Fruit fly (Drosophila melanogaster): ENCODE data around the gene axed.

Gene axed

dm6 chr3L:6612637-6613036 lies 3.5 kb downstream of the axed start (continued):
- TF ChIP-seq usp (GFP tag; optimal IDR thresholded peaks at IDR 0.05) (no peak), lab (GFP tag; optimal IDR thresholded peaks at IDR 0.05) (peak; percentile 69), HHEX (GFP tag; optimal IDR thresholded peaks at IDR 0.05) (peak; percentile 50), prd (optimal IDR thresholded peaks at IDR 0.05) (no peak), prd (GFP tag; IDR thresholded peaks at IDR 0.05) (peak; percentile 27; the same call in 1 of the 3 replicates), exex (tag; optimal IDR thresholded peaks at IDR 0.05) (no peak), CG13123 (GFP tag; optimal IDR thresholded peaks at IDR 0.05) (no peak), Oli (tag; optimal IDR thresholded peaks at IDR 0.05) (no peak), Awh (GFP tag; IDR thresholded peaks at IDR 0.05) (0 out of 2 replicates have a peak, but pooled peaks have one; percentile 28), CG17186 (GFP tag; optimal IDR thresholded peaks at IDR 0.05) (no peak), gsb-n (tag; optimal IDR thresholded peaks at IDR 0.05) (no peak), CG1233 (GFP tag; optimal IDR thresholded peaks at IDR 0.05) (peak; percentile 17), kay (GFP tag; optimal IDR thresholded peaks at IDR 0.05) (no peak), MTF-1 (GFP tag; optimal IDR thresholded peaks at IDR 0.05; ENCODE audit: borderline replicate concordance) (peak; percentile 46), unc-4 (GFP tag; IDR thresholded peaks at IDR 0.05; ENCODE audit: partially characterized antibody) (no peak), seq (GFP tag; IDR thresholded peaks at IDR 0.05) (peak; percentile 37; the same call in 1 of the 2 replicates), Ptx1 (GFP tag; IDR thresholded peaks at IDR 0.05) (no peak), bab2 (GFP tag; optimal IDR thresholded peaks at IDR 0.05) (peak; percentile 18), Dfd (GFP tag; optimal IDR thresholded peaks at IDR 0.05) (no peak), NfI (GFP tag; optimal IDR thresholded peaks at IDR 0.05) (no peak), CG5180 (GFP tag; optimal IDR thresholded peaks at IDR 0.05) (peak; percentile 0), nau (GFP tag; optimal IDR thresholded peaks at IDR 0.05) (peak; percentile 45), Mrtf (GFP tag; IDR thresholded peaks at IDR 0.05) (no peak), Camta (GFP tag; optimal IDR thresholded peaks at IDR 0.05) (no peak), Spps (tag; optimal IDR thresholded peaks at IDR 0.05) (no peak), Sox102F (GFP tag; optimal IDR thresholded peaks at IDR 0.05) (peak; percentile 24), yki (optimal IDR thresholded peaks at IDR 0.05) (no peak), odd (GFP tag; optimal IDR thresholded peaks at IDR 0.05) (peak; percentile 33), ab (GFP tag; optimal IDR thresholded peaks at IDR 0.05) (no peak), maf-S (GFP tag; optimal IDR thresholded peaks at IDR 0.05) (no peak), dysf (GFP tag; IDR thresholded peaks at IDR 0.05) (peak; percentile 54; the same call in 1 of the 3 replicates), CG16779 (GFP tag; IDR thresholded peaks at IDR 0.05) (no peak), Stat92E (GFP tag; optimal IDR thresholded peaks at IDR 0.05) (no peak), ranshi (GFP tag; IDR thresholded peaks at IDR 0.05) (no peak; the same call in 1 of the 2 replicates), CG9215 (GFP tag; IDR thresholded peaks at IDR 0.05) (no peak), NC2β (GFP tag; optimal IDR thresholded peaks at IDR 0.05) (no peak), CG3407 (GFP tag; optimal IDR thresholded peaks at IDR 0.05) (peak; percentile 5), hkb (optimal IDR thresholded peaks at IDR 0.05) (no peak), hkb (GFP tag; IDR thresholded peaks at IDR 0.05) (peak; percentile 60), ttk (GFP tag; IDR thresholded peaks at IDR 0.05) (0 out of 2 replicates have a peak, but pooled peaks have one; percentile 12), B-H2 (GFP tag; optimal IDR thresholded peaks at IDR 0.05) (no peak), tap (tag; optimal IDR thresholded peaks at IDR 0.05) (no peak), so (GFP tag; IDR thresholded peaks at IDR 0.05) (peak; percentile 53; the same call in 1 of the 3 replicates), lov (optimal IDR thresholded peaks at IDR 0.05) (no peak), lov (GFP tag; IDR thresholded peaks at IDR 0.05) (0 out of 3 replicates have a peak, but pooled peaks have one; percentile 42), Jarid2 (GFP tag; optimal IDR thresholded peaks at IDR 0.05) (no peak), Vsx1 (GFP tag; optimal IDR thresholded peaks at IDR 0.05) (peak; percentile 48), CG10366 (GFP tag; IDR thresholded peaks at IDR 0.05) (no peak; the same call in 1 of the 2 replicates), CG4617 (GFP tag; optimal IDR thresholded peaks at IDR 0.05; ENCODE audit: borderline replicate concordance) (no peak), row (GFP tag; IDR thresholded peaks at IDR 0.05) (no peak; the same call in 2 of the 3 replicates), Hmr (GFP tag; optimal IDR thresholded peaks at IDR 0.05) (peak; percentile 44), grau (tag; optimal IDR thresholded peaks at IDR 0.05) (no peak)

Measured in whole organism, embryonic.